Worm (Caenorhabditis elegans) whole organism, L1 larva: Measurements from ENCODE around the gene F48F7.3.

ENCODE experiments used
- C16A3.4 ChIP-seq: fragments of 150-350 bp; optimal IDR thresholded peaks from 2 replicates; lab custom pipeline; 2014; ENCODE audit warnings: missing biosample characterization, missing genetic modification characterization
- C34B4.2 ChIP-seq: sonication (generic microtip); optimal IDR thresholded peaks from 2 replicates; lab custom pipeline; 2017; ENCODE audit warnings: mild to moderate bottlenecking, missing genetic modification characterization, missing compliant biosample characterization
- aha-1 ChIP-seq: fragments of 150-350 bp; optimal IDR thresholded peaks from 2 replicates; lab custom pipeline; 2014; ENCODE audit warnings: missing biosample characterization, missing genetic modification characterization
- alr-1 ChIP-seq: fragments of 200-800 bp; sonication (Bioruptor generic); optimal IDR thresholded peaks from 2 replicates; lab custom pipeline; 2018; ENCODE audit warnings: borderline replicate concordance, mild to moderate bottlenecking, missing genetic modification characterization, missing compliant biosample characterization
- blmp-1 ChIP-seq: fragments of 150-350 bp; optimal IDR thresholded peaks from 2 replicates; lab custom pipeline; 2014; ENCODE audit warnings: missing biosample characterization, missing genetic modification characterization
- ceh-88 ChIP-seq: fragments of 200-800 bp; sonication (Bioruptor generic); IDR thresholded peaks from 2 replicates; pipeline ENCODE4 v1.3.6; 2022; ENCODE audit warnings: missing genetic modification characterization, missing compliant biosample characterization
- dpl-1 ChIP-seq, 3 experiments: fragments of 150-350 bp in 2 of 3; sonication (generic microtip) in 1 of 3; optimal IDR thresholded peaks; 2 replicates each; lab custom pipeline; 2014 to 2017; ENCODE audit warnings: missing biosample characterization in 3 of 3, missing genetic modification characterization in 3 of 3, missing genetic modification reagents in 3 of 3
- efl-3 ChIP-seq: fragments of 200-800 bp; sonication (Bioruptor generic); optimal IDR thresholded peaks from 2 replicates; lab custom pipeline; 2018; ENCODE audit warnings: mild to moderate bottlenecking, missing genetic modification characterization, missing compliant biosample characterization
- egl-13 ChIP-seq: sonication (generic microtip); optimal IDR thresholded peaks from 2 replicates; lab custom pipeline; 2016; ENCODE audit warnings: missing genotype, missing genetic modification reagents, missing genetic modification characterization, missing compliant biosample characterization
- egl-27 ChIP-seq, 2 experiments: fragments of 150-350 bp in 1 of 2; sonication (generic microtip); optimal IDR thresholded peaks; 3 replicates each; lab custom pipeline; 2017 to 2018; ENCODE audit warnings: missing biosample characterization in 2 of 2, missing genetic modification characterization in 2 of 2, missing genetic modification reagents in 2 of 2
- elt-3 ChIP-seq, 6 experiments: fragments of 150-350 bp in 1 of 6; sonication (generic microtip); optimal IDR thresholded peaks; 2 replicates each; lab custom pipeline; 2017 to 2018; ENCODE audit warnings: missing biosample characterization in 6 of 6, missing genetic modification characterization in 6 of 6, inconsistent platforms in 1 of 6
- ets-5 ChIP-seq: fragments of 200-800 bp; sonication (Bioruptor generic); IDR thresholded peaks from 2 replicates; pipeline ENCODE4 v1.3.6; 2022; ENCODE audit warnings: missing genetic modification characterization, missing compliant biosample characterization
- fkh-10 ChIP-seq: sonication (generic microtip); optimal IDR thresholded peaks from 2 replicates; lab custom pipeline; 2017; ENCODE audit warnings: missing biosample characterization, missing genetic modification reagents, missing genetic modification characterization
- fkh-8 ChIP-seq: sonication (generic microtip); optimal IDR thresholded peaks from 2 replicates; lab custom pipeline; 2016; ENCODE audit warnings: mild to moderate bottlenecking, missing genetic modification characterization, missing compliant biosample characterization
- grh-1 ChIP-seq: fragments of 200-800 bp; sonication (Bioruptor generic); IDR thresholded peaks from 2 replicates; pipeline ENCODE4 v1.3.6; 2022; ENCODE audit warnings: missing genetic modification reagents, missing genetic modification characterization, missing compliant biosample characterization
- hlh-17 ChIP-seq: fragments of 200-800 bp; sonication (Bioruptor generic); optimal IDR thresholded peaks from 2 replicates; lab custom pipeline; 2018; ENCODE audit warnings: missing genetic modification characterization, mild to moderate bottlenecking, missing compliant biosample characterization, moderate library complexity, borderline replicate concordance
- hlh-4 ChIP-seq: sonication (generic microtip); optimal IDR thresholded peaks from 2 replicates; lab custom pipeline; 2016; ENCODE audit warnings: mild to moderate bottlenecking, missing genetic modification characterization, missing compliant biosample characterization
- irx-1 ChIP-seq: sonication (generic microtip); optimal IDR thresholded peaks from 2 replicates; lab custom pipeline; 2016; ENCODE audit warnings: missing genetic modification characterization, missing compliant biosample characterization
- jun-1 ChIP-seq: fragments of 150-350 bp; optimal IDR thresholded peaks from 2 replicates; lab custom pipeline; 2014; ENCODE audit warnings: missing biosample characterization, missing genetic modification reagents, missing genetic modification characterization
- lin-13 ChIP-seq: fragments of 150-350 bp; optimal IDR thresholded peaks from 2 replicates; lab custom pipeline; 2014; ENCODE audit warnings: missing biosample characterization, missing genetic modification reagents, missing genetic modification characterization
- lin-15B ChIP-seq: fragments of 150-350 bp; sonication (generic microtip); optimal IDR thresholded peaks from 3 replicates; lab custom pipeline; 2014; ENCODE audit warnings: missing biosample characterization, missing genetic modification characterization
- lin-35 ChIP-seq, 2 experiments: fragments of 150-350 bp; optimal IDR thresholded peaks; 2 replicates each; lab custom pipeline; 2014; ENCODE audit warnings: missing biosample characterization in 2 of 2, missing genetic modification characterization in 2 of 2, missing genetic modification reagents in 2 of 2
- lin-39 ChIP-seq: fragments of 150-350 bp; optimal IDR thresholded peaks from 2 replicates; lab custom pipeline; 2014; ENCODE audit warnings: missing biosample characterization, missing genetic modification reagents, missing genetic modification characterization
- lir-3 ChIP-seq: sonication (generic microtip); optimal IDR thresholded peaks from 2 replicates; lab custom pipeline; 2016; ENCODE audit warnings: mild to moderate bottlenecking, missing genetic modification characterization, moderate library complexity, missing compliant biosample characterization; ENCODE audit not compliant: poor library complexity
- lsy-2 ChIP-seq, 2 experiments: fragments of 150-350 bp; optimal IDR thresholded peaks; 2 replicates each; lab custom pipeline; 2014; ENCODE audit warnings: missing biosample characterization in 2 of 2, missing genetic modification characterization in 2 of 2
- mdl-1 ChIP-seq, 2 experiments: fragments of 150-350 bp; optimal IDR thresholded peaks; 2 replicates each; lab custom pipeline; 2014 to 2017; ENCODE audit warnings: missing biosample characterization in 2 of 2, missing genetic modification characterization in 2 of 2, inconsistent platforms in 1 of 2
- mef-2 ChIP-seq: fragments of 150-350 bp; optimal IDR thresholded peaks from 2 replicates; lab custom pipeline; 2014; ENCODE audit warnings: missing biosample characterization, missing genetic modification characterization
- mep-1 ChIP-seq: fragments of 150-350 bp; optimal IDR thresholded peaks from 2 replicates; lab custom pipeline; 2014; ENCODE audit warnings: missing biosample characterization, missing genetic modification characterization
- nhr-12 ChIP-seq: sonication (generic microtip); optimal IDR thresholded peaks from 2 replicates; lab custom pipeline; 2017; ENCODE audit warnings: missing biosample characterization, missing genetic modification characterization
- nhr-19 ChIP-seq: fragments of 200-800 bp; sonication (Bioruptor generic); conservative IDR thresholded peaks from 2 replicates; pipeline ENCODE4 v1.3.6; 2022; ENCODE audit warnings: missing genetic modification characterization, missing compliant biosample characterization
- nhr-20 ChIP-seq: sonication (generic microtip); optimal IDR thresholded peaks from 2 replicates; lab custom pipeline; 2016; ENCODE audit warnings: mild to moderate bottlenecking, missing genetic modification characterization, missing compliant biosample characterization
- nhr-47 ChIP-seq: sonication (generic microtip); optimal IDR thresholded peaks from 2 replicates; lab custom pipeline; 2016; ENCODE audit warnings: mild to moderate bottlenecking, missing genetic modification characterization, moderate library complexity, missing compliant biosample characterization
- nhr-71 ChIP-seq: sonication (generic microtip); optimal IDR thresholded peaks from 2 replicates; lab custom pipeline; 2016; ENCODE audit warnings: mild to moderate bottlenecking, missing genetic modification characterization, moderate library complexity, missing compliant biosample characterization
- nhr-84 ChIP-seq: sonication (generic microtip); optimal IDR thresholded peaks from 2 replicates; lab custom pipeline; 2017; ENCODE audit warnings: missing biosample characterization, missing genetic modification characterization
- nhr-90 ChIP-seq: sonication (generic microtip); optimal IDR thresholded peaks from 2 replicates; lab custom pipeline; 2016; ENCODE audit warnings: mild to moderate bottlenecking, missing genetic modification characterization, missing compliant biosample characterization; ENCODE audit not compliant: poor library complexity
- pax-3 ChIP-seq: fragments of 200-800 bp; sonication (Bioruptor generic); optimal IDR thresholded peaks from 2 replicates; lab custom pipeline; 2018; ENCODE audit warnings: mild to moderate bottlenecking, missing genetic modification characterization, moderate library complexity, missing compliant biosample characterization
- rnt-1 ChIP-seq: sonication (generic microtip); optimal IDR thresholded peaks from 2 replicates; lab custom pipeline; 2016; ENCODE audit warnings: mild to moderate bottlenecking, missing genetic modification characterization, moderate library complexity, missing compliant biosample characterization
- sox-4 ChIP-seq: sonication (generic microtip); optimal IDR thresholded peaks from 2 replicates; lab custom pipeline; 2016; ENCODE audit warnings: missing genetic modification characterization, missing compliant biosample characterization
- sptf-1 ChIP-seq: fragments of 150-350 bp; optimal IDR thresholded peaks from 2 replicates; lab custom pipeline; 2014; ENCODE audit warnings: missing biosample characterization, missing genetic modification characterization
- sup-37 ChIP-seq: fragments of 200-800 bp; sonication (Bioruptor generic); optimal IDR thresholded peaks from 2 replicates; lab custom pipeline; 2018; ENCODE audit warnings: mild to moderate bottlenecking, missing genetic modification characterization, missing compliant biosample characterization
- swsn-7 ChIP-seq: sonication (generic microtip); optimal IDR thresholded peaks from 2 replicates; lab custom pipeline; 2016; ENCODE audit warnings: missing genetic modification characterization, missing compliant biosample characterization
- tbx-2 ChIP-seq: sonication (generic microtip); optimal IDR thresholded peaks from 2 replicates; lab custom pipeline; 2016; ENCODE audit warnings: missing genetic modification characterization, missing compliant biosample characterization
- unc-130 ChIP-seq: fragments of 150-350 bp; optimal IDR thresholded peaks from 2 replicates; lab custom pipeline; 2017; ENCODE audit warnings: missing biosample characterization, missing genetic modification characterization, inconsistent platforms
- unc-30 ChIP-seq: sonication (generic microtip); optimal IDR thresholded peaks from 2 replicates; lab custom pipeline; 2017; ENCODE audit warnings: missing biosample characterization, missing genetic modification characterization
- unc-62 ChIP-seq: fragments of 150-350 bp; optimal IDR thresholded peaks from 2 replicates; lab custom pipeline; 2014; ENCODE audit warnings: missing biosample characterization, missing genetic modification reagents, missing genetic modification characterization
- unc-86 ChIP-seq: sonication (generic microtip); optimal IDR thresholded peaks from 2 replicates; lab custom pipeline; 2016; ENCODE audit warnings: missing genetic modification characterization, missing compliant biosample characterization
- unc-98 ChIP-seq: fragments of 200-800 bp; sonication (Bioruptor generic); IDR thresholded peaks from 2 replicates; pipeline ENCODE4 v1.3.6; 2022; ENCODE audit warnings: missing genetic modification characterization, missing compliant biosample characterization
- vab-15 ChIP-seq: sonication (generic microtip); optimal IDR thresholded peaks from 2 replicates; lab custom pipeline; 2017; ENCODE audit warnings: missing genotype, mild to moderate bottlenecking, missing genetic modification characterization, missing compliant biosample characterization
- xbp-1 ChIP-seq: sonication (generic microtip); optimal IDR thresholded peaks from 2 replicates; lab custom pipeline; 2016; ENCODE audit warnings: missing genetic modification characterization, missing compliant biosample characterization
- ztf-11 ChIP-seq, 2 experiments: sonication (generic microtip); optimal IDR thresholded peaks; 2 replicates each; lab custom pipeline; 2016 to 2017; ENCODE audit warnings: missing genetic modification characterization in 2 of 2, missing biosample characterization in 1 of 2, missing compliant biosample characterization in 1 of 2

Gene F48F7.3

ce11 chrX:13973086-13973485 is 9.8 kb downstream of the F48F7.3 start:
- TF ChIP-seq nhr-19 (GFP tag; lab: Robert Waterston, UW): peak; percentile 29; the same call in 1 of the 2 replicates

ce11 chrX:13973769-13974168 is 10.5 kb downstream of the F48F7.3 start:
- TF ChIP-seq xbp-1 (tag; lab: Kevin White, UChicago) (peak; percentile 28), C16A3.4 (peak; percentile 5), egl-27 (tag; optimal IDR thresholded peaks at IDR 0.05; lab: Kevin White, UChicago) (no peak), lin-35 (GFP tag; optimal IDR thresholded peaks at IDR 0.05; lab: Kevin White, UChicago) (peak in 1 of 2 experiments; percentile 42), mep-1 (tag; lab: Kevin White, UChicago) (peak; percentile 61), C34B4.2 (tag; lab: Kevin White, UChicago) (no peak), unc-30 (tag; lab: Kevin White, UChicago) (no peak), nhr-19 (GFP tag; lab: Robert Waterston, UW) (peak; percentile 83), fkh-10 (GFP tag; lab: Kevin White, UChicago) (peak; percentile 27), hlh-4 (tag; lab: Kevin White, UChicago) (no peak), efl-3 (no peak), mef-2 (tag; lab: Kevin White, UChicago) (no peak), grh-1 (GFP tag; lab: Robert Waterston, UW) (no peak), mdl-1 (tag; optimal IDR thresholded peaks at IDR 0.05; lab: Kevin White, UChicago) (peak in 1 of 2 experiments; percentile 8), lin-13 (GFP tag; lab: Kevin White, UChicago) (peak; percentile 45), elt-3 (tag; optimal IDR thresholded peaks at IDR 0.05; lab: Kevin White, UChicago) (no peak), rnt-1 (peak; percentile 74), jun-1 (tag; lab: Kevin White, UChicago) (no peak), unc-86 (tag; lab: Kevin White, UChicago) (peak; percentile 16), nhr-90 (tag; lab: Kevin White, UChicago) (no peak), pax-3 (tag; lab: Kevin White, UChicago) (no peak), blmp-1 (tag; lab: Kevin White, UChicago) (no peak), tbx-2 (tag; lab: Kevin White, UChicago) (peak; percentile 59), nhr-47 (tag; lab: Kevin White, UChicago) (peak; percentile 63), alr-1 (tag; lab: Kevin White, UChicago) (no peak), nhr-20 (tag; lab: Kevin White, UChicago) (peak; percentile 63), ztf-11 (tag; optimal IDR thresholded peaks at IDR 0.05; lab: Kevin White, UChicago) (no peak), fkh-8 (tag; lab: Kevin White, UChicago) (peak; percentile 86), nhr-12 (tag; lab: Kevin White, UChicago) (no peak), swsn-7 (peak; percentile 58), aha-1 (tag; lab: Kevin White, UChicago) (no peak), unc-98 (GFP tag; lab: Robert Waterston, UW) (no peak), lin-39 (peak; percentile 11), sptf-1 (tag; lab: Kevin White, UChicago) (no peak), hlh-17 (GFP tag; lab: Kevin White, UChicago) (no peak), lir-3 (tag; lab: Kevin White, UChicago) (no peak), ceh-88 (GFP tag; lab: Robert Waterston, UW) (no peak), unc-62 (GFP tag; lab: Kevin White, UChicago) (no peak), sox-4 (peak; percentile 21), vab-15 (tag; lab: Kevin White, UChicago) (no peak), egl-13 (tag; lab: Kevin White, UChicago) (peak; percentile 18), lin-15B (tag; lab: Kevin White, UChicago) (no peak), unc-130 (tag; lab: Kevin White, UChicago) (peak; percentile 51), sup-37 (GFP tag; lab: Kevin White, UChicago) (no peak), dpl-1 (GFP tag; optimal IDR thresholded peaks at IDR 0.05; lab: Kevin White, UChicago) (peak in 1 of 3 experiments; percentile 4), lsy-2 (tag; optimal IDR thresholded peaks at IDR 0.05; lab: Kevin White, UChicago) (peak; percentile 38 to 55), nhr-71 (tag; lab: Kevin White, UChicago) (peak; percentile 80), irx-1 (tag; lab: Kevin White, UChicago) (no peak), nhr-84 (tag; lab: Kevin White, UChicago) (no peak), ets-5 (GFP tag; lab: Robert Waterston, UW) (no peak)
